Fruit fly (Drosophila melanogaster): ENCODE data around the gene CG42367.

The CG42367 gene

dm6 chr2L:9930280-9930679 is at the start of gene CG42367:
CG42367 (plus strand) TSS chr2L:9930580.
- TF ChIP-seq Eip93F (GFP tag; optimal IDR thresholded peaks at IDR 0.05), result no peak
- no peak for TF ChIP-seq CG15336 (GFP tag; IDR thresholded peaks at IDR 0.05)
- TF ChIP-seq Lpt (GFP tag; optimal IDR thresholded peaks at IDR 0.05), result no peak
- TF ChIP-seq Sox14 (GFP tag; optimal IDR thresholded peaks at IDR 0.05), result no peak
- no peak for TF ChIP-seq pdm3 (GFP tag; optimal IDR thresholded peaks at IDR 0.05)
- no peak for TF ChIP-seq topi (GFP tag; optimal IDR thresholded peaks at IDR 0.05)
- TF ChIP-seq vri (GFP tag; optimal IDR thresholded peaks at IDR 0.05), result no peak
- no peak for TF ChIP-seq Eip75B (GFP tag; optimal IDR thresholded peaks at IDR 0.05)
- TF ChIP-seq eg (GFP tag; IDR thresholded peaks at IDR 0.05), result no peak
- no peak for TF ChIP-seq fd59A (GFP tag; optimal IDR thresholded peaks at IDR 0.05)
- TF ChIP-seq dsx (GFP tag; optimal IDR thresholded peaks at IDR 0.05; ENCODE audit: poor library complexity, severe bottlenecking), result no peak
- no peak for TF ChIP-seq Gug (GFP tag; IDR thresholded peaks at IDR 0.05)
- no peak for TF ChIP-seq OdsH (GFP tag; optimal IDR thresholded peaks at IDR 0.05)
- no peak for TF ChIP-seq CG3919 (GFP tag; optimal IDR thresholded peaks at IDR 0.05)
- TF ChIP-seq dac (GFP tag; optimal IDR thresholded peaks at IDR 0.05), result no peak
- no peak for TF ChIP-seq CG16779 (tag; optimal IDR thresholded peaks at IDR 0.05)

dm6 chr2L:9882393-9882971 is 47.9 kb upstream of the CG42367 start:
- TF ChIP-seq acj6 (GFP tag; optimal IDR thresholded peaks at IDR 0.05), result no peak
- TF ChIP-seq CG34406 (GFP tag; optimal IDR thresholded peaks at IDR 0.05), result no peak
- TF ChIP-seq CG3032 (tag; optimal IDR thresholded peaks at IDR 0.05), result no peak
- TF ChIP-seq dac (GFP tag; optimal IDR thresholded peaks at IDR 0.05), result no peak
- TF ChIP-seq Sox102F (GFP tag; optimal IDR thresholded peaks at IDR 0.05), result no peak
- TF ChIP-seq fd59A (GFP tag; optimal IDR thresholded peaks at IDR 0.05), result no peak
- no peak for TF ChIP-seq Met (GFP tag; optimal IDR thresholded peaks at IDR 0.05)
- TF ChIP-seq CG11902 (GFP tag; optimal IDR thresholded peaks at IDR 0.05), result no peak
- TF ChIP-seq CG32006 (GFP tag; optimal IDR thresholded peaks at IDR 0.05), result no peak
- TF ChIP-seq CG6792 (GFP tag; optimal IDR thresholded peaks at IDR 0.05), result no peak

- TF ChIP-seq CG11762 (GFP tag; optimal IDR thresholded peaks at IDR 0.05; ENCODE audit: insufficient read depth) (no peak), Eip78C (GFP tag) (no peak), Sox102F (GFP tag; optimal IDR thresholded peaks at IDR 0.05) (no peak), Met (GFP tag; optimal IDR thresholded peaks at IDR 0.05) (no peak), ss (GFP tag; optimal IDR thresholded peaks at IDR 0.05) (no peak), CG32006 (GFP tag; optimal IDR thresholded peaks at IDR 0.05) (no peak), CG7368 (GFP tag; optimal IDR thresholded peaks at IDR 0.05) (no peak), CG8119 (GFP tag; IDR thresholded peaks at IDR 0.05) (no peak), vri (GFP tag; optimal IDR thresholded peaks at IDR 0.05) (no peak), Blimp-1 (GFP tag; optimal IDR thresholded peaks at IDR 0.05) (no peak)
These were observed 44.3 kb upstream of the CG42367 start, which contains the start of gene nAChRalpha6 for dm6 chr2L:9886086-9886485. nAChRalpha6 (minus strand) TSS chr2L:9886250.

dm6 chr2L:9887856-9888269 is 42.5 kb upstream of the CG42367 start, which contains the start of gene Fkbp59:
Fkbp59 (plus strand) TSS chr2L:9888005.
- TF ChIP-seq CG1621 (tag; optimal IDR thresholded peaks at IDR 0.05) (peak; percentile 68), CG3919 (GFP tag; optimal IDR thresholded peaks at IDR 0.05) (no peak), CG6854 (GFP tag; optimal IDR thresholded peaks at IDR 0.05) (peak; percentile 13), fkh (GFP tag; optimal IDR thresholded peaks at IDR 0.05) (peak; percentile 34)

- TF ChIP-seq fkh (GFP tag; optimal IDR thresholded peaks at IDR 0.05), result peak; percentile 57
- no peak for TF ChIP-seq Ets96B (tag; optimal IDR thresholded peaks at IDR 0.05)
- peak; percentile 27 for TF ChIP-seq esn (GFP tag; optimal IDR thresholded peaks at IDR 0.05)
These were observed 39.8 kb upstream of the CG42367 start, which contains the start of the genes CG34183 and CG4537 for dm6 chr2L:9890576-9890975. CG34183 (minus strand) TSS chr2L:9890772. CG4537 (plus strand) TSS chr2L:9890885.
